Worm (Caenorhabditis elegans) whole organism, early embryonic: ENCODE results near the gene flp-4.

Source experiments
- aly-1 ChIP-seq: sonication (generic microtip); optimal IDR thresholded peaks from 2 replicates; lab custom pipeline; 2016; ENCODE audit warnings: missing genetic modification characterization, missing compliant biosample characterization
- ama-1 ChIP-seq: fragments of 150-350 bp; optimal IDR thresholded peaks from 2 replicates; lab custom pipeline; 2014
- ets-7 ChIP-seq: sonication (generic microtip); optimal IDR thresholded peaks from 2 replicates; lab custom pipeline; 2016; ENCODE audit warnings: missing genotype, missing genetic modification characterization, missing compliant biosample characterization
- flt-1 ChIP-seq: fragments of 200-800 bp; sonication (Bioruptor generic); IDR thresholded peaks from 2 replicates; pipeline ENCODE4 v1.3.6; 2022; ENCODE audit warnings: missing genetic modification characterization, missing compliant biosample characterization
- tbx-11 ChIP-seq: fragments of 200-800 bp; sonication (Bioruptor generic); IDR thresholded peaks from 2 replicates; pipeline ENCODE4 v1.3.6; 2022; ENCODE audit warnings: missing genetic modification characterization, missing compliant biosample characterization
- tbx-37 ChIP-seq: fragments of 200-800 bp; sonication (Bioruptor generic); conservative IDR thresholded peaks from 2 replicates; pipeline ENCODE4 v1.3.6; 2022; ENCODE audit warnings: missing genetic modification reagents, missing genetic modification characterization, missing compliant biosample characterization

DNA sequence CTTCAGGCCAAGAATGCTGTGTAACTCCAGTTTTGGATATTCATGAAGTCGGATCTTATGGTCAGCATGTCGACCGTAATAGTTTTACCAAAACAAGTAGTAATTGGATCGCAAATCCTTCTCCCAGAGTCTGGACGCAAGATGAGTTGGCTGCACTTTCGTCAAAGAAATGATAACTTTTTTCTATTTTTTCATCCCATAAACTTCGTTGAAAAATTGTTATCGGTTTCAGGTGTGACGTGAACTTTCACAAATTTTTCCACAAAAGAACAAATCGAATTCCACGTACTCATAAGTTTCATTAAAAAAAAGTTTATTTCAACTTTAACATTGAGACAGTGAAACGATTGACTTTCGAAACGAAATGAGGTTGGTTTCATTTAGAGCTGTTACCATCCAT, 40.8 kb upstream of the flp-4 start, which contains the start of gene ZK892.5:
- TF ChIP-seq aly-1 (tag; lab: Kevin White, UChicago) (no peak), ama-1 (lab: Kevin White, UChicago) (no peak), flt-1 (GFP tag; lab: Robert Waterston, UW) (no peak), tbx-37 (GFP tag; lab: Robert Waterston, UW) (no peak), ets-7 (tag; lab: Kevin White, UChicago) (no peak), tbx-11 (GFP tag; lab: Robert Waterston, UW) (no peak)
